Worm (Caenorhabditis elegans): ENCODE data around the gene F22B5.10.

F22B5.10 gene

ce11 chrII:8515521-8515920 is 48.5 kb downstream of the F22B5.10 start:
- TF ChIP-seq pes-1 (GFP tag; IDR thresholded peaks at IDR 0.05) = no peak
- no peak for TF ChIP-seq sea-1 (GFP tag; conservative IDR thresholded peaks at IDR 0.05)
- no peak for TF ChIP-seq hmg-4 (GFP tag; optimal IDR thresholded peaks at IDR 0.05)
- no peak for TF ChIP-seq aly-1 (tag; optimal IDR thresholded peaks at IDR 0.05)
- no peak for TF ChIP-seq ceh-36 (tag; optimal IDR thresholded peaks at IDR 0.05)
- no peak for TF ChIP-seq tbx-11 (GFP tag; IDR thresholded peaks at IDR 0.05)
- TF ChIP-seq scrt-1 (GFP tag; IDR thresholded peaks at IDR 0.05) = no peak
- no peak for TF ChIP-seq hnd-1 (tag; optimal IDR thresholded peaks at IDR 0.05)
- no peak for TF ChIP-seq tra-4 (tag; optimal IDR thresholded peaks at IDR 0.05)

- TF ChIP-seq F13C5.2 (tag; optimal IDR thresholded peaks at IDR 0.05) = peak; percentile 5
- no peak for TF ChIP-seq tbx-11 (GFP tag; IDR thresholded peaks at IDR 0.05)
- 0 out of 2 replicates have a peak, but pooled peaks have one; percentile 31 for TF ChIP-seq flt-1 (GFP tag; IDR thresholded peaks at IDR 0.05)
- TF ChIP-seq ceh-13 (GFP tag; optimal IDR thresholded peaks at IDR 0.05) = no peak
- TF ChIP-seq ceh-36 (tag; optimal IDR thresholded peaks at IDR 0.05) = no peak
- TF ChIP-seq ets-7 (tag; optimal IDR thresholded peaks at IDR 0.05) = no peak
- peak; percentile 46; the same call in 1 of the 2 replicates for TF ChIP-seq tbx-37 (GFP tag; conservative IDR thresholded peaks at IDR 0.05)
Observed at ce11 chrII:8516783-8517182, 49.8 kb downstream of the F22B5.10 start, which contains the start of gene rnh-2. rnh-2 (plus strand) TSS chrII:8517150.

All from whole organism, early embryonic.